Worm (Caenorhabditis elegans) whole organism, mixed stage, embryonic: ENCODE data around the gene vkmt-1.

Experiments
- blmp-1 ChIP-seq: fragments of 150-350 bp; optimal IDR thresholded peaks from 2 replicates; lab custom pipeline; 2014; ENCODE audit warnings: missing biosample characterization, missing genetic modification characterization
- ceh-43 ChIP-seq: fragments of 200-800 bp; sonication (Bioruptor generic); optimal IDR thresholded peaks from 2 replicates; lab custom pipeline; 2018; ENCODE audit warnings: mild to moderate bottlenecking, missing genetic modification characterization, moderate library complexity, missing compliant biosample characterization
- ces-1 ChIP-seq: fragments of 150-350 bp; optimal IDR thresholded peaks from 2 replicates; lab custom pipeline; 2014; ENCODE audit warnings: missing biosample characterization, missing genetic modification reagents, missing genetic modification characterization
- elt-3 ChIP-seq: fragments of 150-350 bp; optimal IDR thresholded peaks from 2 replicates; lab custom pipeline; 2014; ENCODE audit warnings: missing biosample characterization, missing genetic modification characterization
- lin-13 ChIP-seq: fragments of 150-350 bp; optimal IDR thresholded peaks from 2 replicates; lab custom pipeline; 2014; ENCODE audit warnings: missing biosample characterization, missing genetic modification characterization
- lin-32 ChIP-seq: fragments of 200-800 bp; sonication (Bioruptor generic); optimal IDR thresholded peaks from 2 replicates; lab custom pipeline; 2018; ENCODE audit warnings: mild to moderate bottlenecking, missing genetic modification characterization, missing compliant biosample characterization
- nhr-237 ChIP-seq: fragments of 150-350 bp; optimal IDR thresholded peaks from 2 replicates; lab custom pipeline; 2014; ENCODE audit warnings: missing biosample characterization, missing genetic modification characterization
- nhr-28 ChIP-seq: fragments of 150-350 bp; optimal IDR thresholded peaks from 2 replicates; lab custom pipeline; 2014; ENCODE audit warnings: missing biosample characterization, missing genetic modification characterization
- pha-4 ChIP-seq: fragments of 150-350 bp; optimal IDR thresholded peaks from 2 replicates; lab custom pipeline; 2018; ENCODE audit warnings: missing biosample characterization, missing genetic modification reagents, missing genetic modification characterization
- snpc-4 ChIP-seq: fragments of 150-350 bp; optimal IDR thresholded peaks from 2 replicates; lab custom pipeline; 2014; ENCODE audit warnings: missing biosample characterization, missing genetic modification characterization
- sptf-1 ChIP-seq: sonication (generic microtip); optimal IDR thresholded peaks from 2 replicates; lab custom pipeline; 2017; ENCODE audit warnings: mild to moderate bottlenecking, missing genetic modification characterization, moderate library complexity, missing compliant biosample characterization
- zip-8 ChIP-seq: fragments of 150-350 bp; optimal IDR thresholded peaks from 2 replicates; lab custom pipeline; 2014; ENCODE audit warnings: missing biosample characterization, missing genetic modification characterization

- TF ChIP-seq ces-1 (GFP tag; lab: Kevin White, UChicago) (no peak), nhr-237 (tag; lab: Kevin White, UChicago) (no peak), sptf-1 (tag; lab: Kevin White, UChicago) (no peak), lin-32 (GFP tag; lab: Kevin White, UChicago) (no peak), nhr-28 (no peak), lin-13 (no peak), zip-8 (tag; lab: Kevin White, UChicago) (no peak), snpc-4 (no peak), pha-4 (no peak), ceh-43 (GFP tag; lab: Kevin White, UChicago) (no peak), elt-3 (tag; lab: Kevin White, UChicago) (no peak), blmp-1 (tag; lab: Kevin White, UChicago) (no peak)
Measured at ce11 chrIV:12290744-12291143, 12.2 kb downstream of the vkmt-1 start, which contains the start of gene C42C1.8.
